Worm (Caenorhabditis elegans) whole organism, L2 larva: ENCODE data around the gene Y73C8C.10.

Source experiments
- ceh-16 ChIP-seq: fragments of 150-350 bp; optimal IDR thresholded peaks from 2 replicates; lab custom pipeline; 2014; ENCODE audit warnings: missing biosample characterization, missing genetic modification characterization
- lsy-2 ChIP-seq, 2 experiments: fragments of 150-350 bp in 1 of 2; sonication (generic microtip) in 1 of 2; optimal IDR thresholded peaks; 2 replicates each; lab custom pipeline; 2014 to 2017; ENCODE audit warnings: missing biosample characterization in 2 of 2, missing genetic modification characterization in 2 of 2
- mdl-1 ChIP-seq, 2 experiments: fragments of 150-350 bp in 1 of 2; sonication (generic microtip) in 1 of 2; optimal IDR thresholded peaks; 2 replicates each; lab custom pipeline; 2017; ENCODE audit warnings: missing biosample characterization in 2 of 2, missing genetic modification characterization in 2 of 2
- unc-55 ChIP-seq: fragments of 150-350 bp; sonication (generic microtip); optimal IDR thresholded peaks from 3 replicates; lab custom pipeline; 2014; ENCODE audit warnings: missing biosample characterization, missing genetic modification reagents, missing genetic modification characterization

DNA sequence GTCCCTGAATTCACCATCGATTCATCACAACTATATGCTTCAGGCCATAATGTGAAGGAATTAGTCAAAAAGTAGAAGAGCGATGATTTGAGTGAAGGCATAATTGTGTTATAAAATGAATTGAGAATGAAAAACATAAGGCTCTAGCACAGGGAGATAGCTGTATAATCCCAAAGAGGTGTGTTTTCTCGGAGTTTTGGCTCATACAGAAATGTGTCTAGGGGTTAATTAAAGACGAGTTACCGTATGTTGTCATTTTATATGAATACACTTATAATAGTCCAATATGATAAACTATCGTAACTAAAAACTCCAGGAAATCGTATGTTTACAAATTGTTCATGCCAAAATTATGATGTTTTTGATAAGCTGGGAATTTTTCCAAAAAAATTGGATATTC lies 46.8 kb downstream of the Y73C8C.10 start, which contains the start of gene srt-5:
- TF ChIP-seq lsy-2 (tag; optimal IDR thresholded peaks at IDR 0.05; lab: Kevin White, UChicago), result no peak
- TF ChIP-seq unc-55 (GFP tag; lab: Kevin White, UChicago), result no peak
- TF ChIP-seq mdl-1 (tag; optimal IDR thresholded peaks at IDR 0.05; lab: Kevin White, UChicago), result no peak
- TF ChIP-seq ceh-16 (tag; lab: Kevin White, UChicago), result no peak
